Comparison of ENCODE assay signal across 1 fruit fly cellular context in genomic region chr3L:10525641-10526382, dm6.
TF ChIP-seq lines count a peak whose summit lies in the region.

No protein-coding gene starts in this region.

TF ChIP-seq in whole organism, embryonic, 481 proteins besides CTCF, POLR2A, EP300 and RAD21 (continued from another document and continues in another):
- TF ChIP-seq HmgD (GFP tag; optimal IDR thresholded peaks at IDR 0.05; lab: Kevin White, UChicago) = no peak
- peak; percentile 41 for TF ChIP-seq grau (tag; optimal IDR thresholded peaks at IDR 0.05; lab: Kevin White, UChicago)
- TF ChIP-seq Rx (GFP tag; IDR thresholded peaks at IDR 0.05; lab: Robert Waterston, UW) = no peak
- no peak for TF ChIP-seq yki (optimal IDR thresholded peaks at IDR 0.05; lab: Kevin White, UChicago)
- TF ChIP-seq CG8478 (optimal IDR thresholded peaks at IDR 0.05; lab: Kevin White, UChicago) = no peak
- no peak for TF ChIP-seq CG18619 (GFP tag; optimal IDR thresholded peaks at IDR 0.05; lab: Kevin White, UChicago)
- TF ChIP-seq HLHmδ (GFP tag; optimal IDR thresholded peaks at IDR 0.05; lab: Kevin White, UChicago) = no peak
- TF ChIP-seq CG32767 (GFP tag; IDR thresholded peaks at IDR 0.05; lab: Robert Waterston, UW) = no peak
- TF ChIP-seq CG12744 (GFP tag; optimal IDR thresholded peaks at IDR 0.05; lab: Kevin White, UChicago) = no peak
- TF ChIP-seq Mrtf (GFP tag; IDR thresholded peaks at IDR 0.05; lab: Robert Waterston, UW) = no peak
- no peak for TF ChIP-seq Meics (GFP tag; optimal IDR thresholded peaks at IDR 0.05; lab: Kevin White, UChicago)
- TF ChIP-seq CrebB (tag; optimal IDR thresholded peaks at IDR 0.05; lab: Kevin White, UChicago) = no peak
- TF ChIP-seq sima (GFP tag; optimal IDR thresholded peaks at IDR 0.05; lab: Kevin White, UChicago) = no peak
- TF ChIP-seq tio (GFP tag; optimal IDR thresholded peaks at IDR 0.05; lab: Kevin White, UChicago) = no peak
- TF ChIP-seq GATAe (GFP tag; conservative IDR thresholded peaks at IDR 0.05; lab: Robert Waterston, UW) = no peak
- no peak for TF ChIP-seq slp2 (GFP tag; optimal IDR thresholded peaks at IDR 0.05; lab: Kevin White, UChicago)
- TF ChIP-seq hb (GFP tag; IDR thresholded peaks at IDR 0.05; lab: Robert Waterston, UW; ENCODE audit: partially characterized antibody) = no peak
- no peak for TF ChIP-seq Chrac-16 (GFP tag; optimal IDR thresholded peaks at IDR 0.05; lab: Kevin White, UChicago)
- TF ChIP-seq lab (GFP tag; optimal IDR thresholded peaks at IDR 0.05; lab: Kevin White, UChicago) = no peak
- TF ChIP-seq phol (tag; optimal IDR thresholded peaks at IDR 0.05; lab: Kevin White, UChicago) = peak; percentile 40
- TF ChIP-seq insv (GFP tag; optimal IDR thresholded peaks at IDR 0.05; lab: Kevin White, UChicago) = no peak
- TF ChIP-seq Hr51 (GFP tag; optimal IDR thresholded peaks at IDR 0.05; lab: Kevin White, UChicago) = peak in 1 of 2 experiments; percentile 33
- no peak for TF ChIP-seq ken (GFP tag; IDR thresholded peaks at IDR 0.05; lab: Robert Waterston, UW)
- TF ChIP-seq eyg (GFP tag; optimal IDR thresholded peaks at IDR 0.05; lab: Kevin White, UChicago) = no peak
- TF ChIP-seq BEAF-32 (GFP tag; optimal IDR thresholded peaks at IDR 0.05; lab: Kevin White, UChicago) = no peak
- TF ChIP-seq HHEX (GFP tag; optimal IDR thresholded peaks at IDR 0.05; lab: Kevin White, UChicago) = no peak
- no peak for TF ChIP-seq rib (GFP tag; IDR thresholded peaks at IDR 0.05; lab: Robert Waterston, UW)
- TF ChIP-seq MESR4 (GFP tag; optimal IDR thresholded peaks at IDR 0.05; lab: Kevin White, UChicago) = no peak
- TF ChIP-seq fd3F (GFP tag; optimal IDR thresholded peaks at IDR 0.05; lab: Kevin White, UChicago) = no peak
- no peak for TF ChIP-seq gce (GFP tag; IDR thresholded peaks at IDR 0.05; lab: Robert Waterston, UW)
- TF ChIP-seq BtbVII (GFP tag; optimal IDR thresholded peaks at IDR 0.05; lab: Kevin White, UChicago) = no peak
- no peak for TF ChIP-seq lov (optimal IDR thresholded peaks at IDR 0.05; lab: Kevin White, UChicago)
- no peak for TF ChIP-seq lov (GFP tag; IDR thresholded peaks at IDR 0.05; lab: Robert Waterston, UW)
- peak; percentile 99 for TF ChIP-seq CG2199 (GFP tag; IDR thresholded peaks at IDR 0.05; lab: Robert Waterston, UW)
- no peak for TF ChIP-seq Lhr (GFP tag; optimal IDR thresholded peaks at IDR 0.05; lab: Kevin White, UChicago)
- TF ChIP-seq NFAT (GFP tag; IDR thresholded peaks at IDR 0.05; lab: Robert Waterston, UW) = no peak
- TF ChIP-seq gfzf (GFP tag; optimal IDR thresholded peaks at IDR 0.05; lab: Kevin White, UChicago) = no peak
- TF ChIP-seq CG18476 (GFP tag; optimal IDR thresholded peaks at IDR 0.05; lab: Kevin White, UChicago) = no peak
- no peak for TF ChIP-seq jigr1 (GFP tag; IDR thresholded peaks at IDR 0.05; lab: Robert Waterston, UW)
- peak; percentile 31 for TF ChIP-seq D19A (tag; optimal IDR thresholded peaks at IDR 0.05; lab: Kevin White, UChicago)
- TF ChIP-seq CHES-1-like (GFP tag; optimal IDR thresholded peaks at IDR 0.05; lab: Kevin White, UChicago) = no peak
- TF ChIP-seq CG1024 (GFP tag; IDR thresholded peaks at IDR 0.05; lab: Robert Waterston, UW) = no peak
- no peak for TF ChIP-seq chif (GFP tag; optimal IDR thresholded peaks at IDR 0.05; lab: Kevin White, UChicago)
- TF ChIP-seq CG16779 (GFP tag; IDR thresholded peaks at IDR 0.05; lab: Robert Waterston, UW) = no peak
- TF ChIP-seq jing (GFP tag; optimal IDR thresholded peaks at IDR 0.05; lab: Kevin White, UChicago) = no peak
- no peak for TF ChIP-seq vnd (GFP tag; IDR thresholded peaks at IDR 0.05; lab: Robert Waterston, UW; ENCODE audit: partially characterized antibody)
- TF ChIP-seq Scr (GFP tag; IDR thresholded peaks at IDR 0.05; lab: Robert Waterston, UW; ENCODE audit: partially characterized antibody) = no peak
- no peak for TF ChIP-seq vfl (GFP tag; optimal IDR thresholded peaks at IDR 0.05; lab: Kevin White, UChicago)
- no peak for TF ChIP-seq CG6689 (GFP tag; IDR thresholded peaks at IDR 0.05; lab: Robert Waterston, UW)
- peak; percentile 6 for TF ChIP-seq CG9727 (GFP tag; optimal IDR thresholded peaks at IDR 0.05; lab: Kevin White, UChicago)
- TF ChIP-seq CG1647 (GFP tag; optimal IDR thresholded peaks at IDR 0.05; lab: Kevin White, UChicago) = no peak
- TF ChIP-seq CG12769 (tag; optimal IDR thresholded peaks at IDR 0.05; lab: Kevin White, UChicago) = no peak
- TF ChIP-seq Drgx (GFP tag; IDR thresholded peaks at IDR 0.05; lab: Robert Waterston, UW) = no peak
- no peak for TF ChIP-seq CG6254 (GFP tag; optimal IDR thresholded peaks at IDR 0.05; lab: Kevin White, UChicago)
- TF ChIP-seq Oli (tag; optimal IDR thresholded peaks at IDR 0.05; lab: Kevin White, UChicago) = peak; percentile 8
- no peak for TF ChIP-seq dimm (GFP tag; IDR thresholded peaks at IDR 0.05; lab: Robert Waterston, UW)
- TF ChIP-seq sna (GFP tag; IDR thresholded peaks at IDR 0.05; lab: Robert Waterston, UW; ENCODE audit: partially characterized antibody) = no peak
- TF ChIP-seq CG31224 (GFP tag; IDR thresholded peaks at IDR 0.05; lab: Robert Waterston, UW) = no peak
- TF ChIP-seq CG3407 (GFP tag; optimal IDR thresholded peaks at IDR 0.05; lab: Kevin White, UChicago) = peak; percentile 95
- peak; percentile 39; the same call in 1 of the 2 replicates for TF ChIP-seq vvl (GFP tag; IDR thresholded peaks at IDR 0.05; lab: Robert Waterston, UW)
- peak; percentile 64 for TF ChIP-seq CG18262 (tag; optimal IDR thresholded peaks at IDR 0.05; lab: Kevin White, UChicago)
- no peak for TF ChIP-seq CG42726 (GFP tag; IDR thresholded peaks at IDR 0.05; lab: Robert Waterston, UW; ENCODE audit: partially characterized antibody)
- TF ChIP-seq Ets65A (GFP tag; lab: Kevin White, UChicago) = no peak
- no peak for TF ChIP-seq CG1233 (GFP tag; optimal IDR thresholded peaks at IDR 0.05; lab: Kevin White, UChicago)
- TF ChIP-seq Rfx (GFP tag; IDR thresholded peaks at IDR 0.05; lab: Robert Waterston, UW) = no peak
- TF ChIP-seq crol (GFP tag; IDR thresholded peaks at IDR 0.05; lab: Robert Waterston, UW) = 0 out of 2 replicates have a peak, but pooled peaks have one; percentile 7
- no peak for TF ChIP-seq CG31388 (GFP tag; optimal IDR thresholded peaks at IDR 0.05; lab: Kevin White, UChicago)
- TF ChIP-seq Sox102F (GFP tag; optimal IDR thresholded peaks at IDR 0.05; lab: Kevin White, UChicago) = peak; percentile 51
- TF ChIP-seq CG9797 (GFP tag; optimal IDR thresholded peaks at IDR 0.05; lab: Kevin White, UChicago) = no peak
- no peak for TF ChIP-seq abd-A (tag; optimal IDR thresholded peaks at IDR 0.05; lab: Kevin White, UChicago)
- no peak for TF ChIP-seq wor (GFP tag; IDR thresholded peaks at IDR 0.05; lab: Robert Waterston, UW)
- no peak for TF ChIP-seq gcm2 (GFP tag; optimal IDR thresholded peaks at IDR 0.05; lab: Kevin White, UChicago)
- no peak for TF ChIP-seq CG17568 (GFP tag; optimal IDR thresholded peaks at IDR 0.05; lab: Kevin White, UChicago)
- no peak for TF ChIP-seq CG12659 (GFP tag; optimal IDR thresholded peaks at IDR 0.05; lab: Kevin White, UChicago)
- TF ChIP-seq run (tag; optimal IDR thresholded peaks at IDR 0.05; lab: Kevin White, UChicago) = no peak
- TF ChIP-seq mld (GFP tag; IDR thresholded peaks at IDR 0.05; lab: Robert Waterston, UW; ENCODE audit: partially characterized antibody) = no peak
- no peak for TF ChIP-seq Dip2 (GFP tag; IDR thresholded peaks at IDR 0.05; lab: Robert Waterston, UW)
- no peak for TF ChIP-seq toy (GFP tag; IDR thresholded peaks at IDR 0.05; lab: Robert Waterston, UW)
- TF ChIP-seq en (GFP tag; optimal IDR thresholded peaks at IDR 0.05; lab: Kevin White, UChicago) = no peak
- TF ChIP-seq CG11247 (GFP tag; IDR thresholded peaks at IDR 0.05; lab: Robert Waterston, UW) = no peak
- no peak for TF ChIP-seq dan (GFP tag; IDR thresholded peaks at IDR 0.05; lab: Robert Waterston, UW)
- TF ChIP-seq Myb (GFP tag; optimal IDR thresholded peaks at IDR 0.05; lab: Kevin White, UChicago) = no peak
- no peak for TF ChIP-seq Jarid2 (GFP tag; optimal IDR thresholded peaks at IDR 0.05; lab: Kevin White, UChicago)
- TF ChIP-seq trh (GFP tag; optimal IDR thresholded peaks at IDR 0.05; lab: Kevin White, UChicago) = no peak
- TF ChIP-seq CG11723 (GFP tag; optimal IDR thresholded peaks at IDR 0.05; lab: Kevin White, UChicago) = no peak
- TF ChIP-seq pho (GFP tag; optimal IDR thresholded peaks at IDR 0.05; lab: Kevin White, UChicago) = no peak
- no peak for TF ChIP-seq CG6272 (GFP tag; IDR thresholded peaks at IDR 0.05; lab: Robert Waterston, UW)
- no peak for TF ChIP-seq CG10431 (GFP tag; optimal IDR thresholded peaks at IDR 0.05; lab: Kevin White, UChicago)
- TF ChIP-seq Nf-YC (tag; optimal IDR thresholded peaks at IDR 0.05; lab: Kevin White, UChicago) = no peak
- no peak for TF ChIP-seq CG4820 (GFP tag; optimal IDR thresholded peaks at IDR 0.05; lab: Kevin White, UChicago)
- no peak for TF ChIP-seq CG11560 (tag; IDR thresholded peaks at IDR 0.05; lab: Robert Waterston, UW)
- no peak for TF ChIP-seq ssp (GFP tag; IDR thresholded peaks at IDR 0.05; lab: Robert Waterston, UW)
- no peak for TF ChIP-seq ab (GFP tag; optimal IDR thresholded peaks at IDR 0.05; lab: Kevin White, UChicago)
- TF ChIP-seq h (optimal IDR thresholded peaks at IDR 0.05; lab: Kevin White, UChicago) = no peak
- TF ChIP-seq CG12942 (GFP tag; optimal IDR thresholded peaks at IDR 0.05; lab: Kevin White, UChicago) = no peak
- TF ChIP-seq ham (GFP tag; IDR thresholded peaks at IDR 0.05; lab: Robert Waterston, UW) = no peak
- TF ChIP-seq Doc3 (GFP tag; IDR thresholded peaks at IDR 0.05; lab: Robert Waterston, UW; ENCODE audit: partially characterized antibody) = no peak
- TF ChIP-seq zfh1 (GFP tag; IDR thresholded peaks at IDR 0.05; lab: Robert Waterston, UW) = no peak
- no peak for TF ChIP-seq Ets97D (GFP tag; optimal IDR thresholded peaks at IDR 0.05; lab: Kevin White, UChicago)
- no peak for TF ChIP-seq MBD-R2 (GFP tag; IDR thresholded peaks at IDR 0.05; lab: Robert Waterston, UW)
- TF ChIP-seq ase (GFP tag; IDR thresholded peaks at IDR 0.05; lab: Robert Waterston, UW) = 0 out of 3 replicates have a peak, but pooled peaks have one; percentile 20
- no peak for TF ChIP-seq CG10654 (GFP tag; optimal IDR thresholded peaks at IDR 0.05; lab: Kevin White, UChicago)
- no peak for TF ChIP-seq Hsf (GFP tag; optimal IDR thresholded peaks at IDR 0.05; lab: Kevin White, UChicago)
- TF ChIP-seq sr (GFP tag; IDR thresholded peaks at IDR 0.05; lab: Robert Waterston, UW) = no peak
- no peak for TF ChIP-seq HLH4C (GFP tag; IDR thresholded peaks at IDR 0.05; lab: Robert Waterston, UW; ENCODE audit: partially characterized antibody)
- TF ChIP-seq exex (tag; optimal IDR thresholded peaks at IDR 0.05; lab: Kevin White, UChicago) = no peak
- TF ChIP-seq CG15696 (tag; optimal IDR thresholded peaks at IDR 0.05; lab: Kevin White, UChicago) = no peak
- TF ChIP-seq CG34422 (GFP tag; IDR thresholded peaks at IDR 0.05; lab: Robert Waterston, UW) = no peak
- TF ChIP-seq odd (GFP tag; optimal IDR thresholded peaks at IDR 0.05; lab: Kevin White, UChicago) = no peak
- no peak for TF ChIP-seq grn (GFP tag; optimal IDR thresholded peaks at IDR 0.05; lab: Kevin White, UChicago)
- TF ChIP-seq CG11085 (GFP tag; IDR thresholded peaks at IDR 0.05; lab: Robert Waterston, UW) = no peak
- TF ChIP-seq CG15011 (GFP tag; optimal IDR thresholded peaks at IDR 0.05; lab: Kevin White, UChicago) = no peak
- no peak for TF ChIP-seq Camta (GFP tag; optimal IDR thresholded peaks at IDR 0.05; lab: Kevin White, UChicago)
- TF ChIP-seq CG17186 (GFP tag; optimal IDR thresholded peaks at IDR 0.05; lab: Kevin White, UChicago) = no peak
- TF ChIP-seq wdn (GFP tag; IDR thresholded peaks at IDR 0.05; lab: Robert Waterston, UW) = no peak
- TF ChIP-seq Atf6 (GFP tag; IDR thresholded peaks at IDR 0.05; lab: Robert Waterston, UW) = no peak
- TF ChIP-seq ato (GFP tag; IDR thresholded peaks at IDR 0.05; lab: Robert Waterston, UW; ENCODE audit: partially characterized antibody) = no peak
- TF ChIP-seq CG9817 (tag; optimal IDR thresholded peaks at IDR 0.05; lab: Kevin White, UChicago) = no peak
- TF ChIP-seq CG3726 (GFP tag; IDR thresholded peaks at IDR 0.05; lab: Robert Waterston, UW) = no peak
- peak; percentile 50; the same call in 1 of the 2 replicates for TF ChIP-seq CG31441 (GFP tag; IDR thresholded peaks at IDR 0.05; lab: Robert Waterston, UW)
- TF ChIP-seq nom (GFP tag; optimal IDR thresholded peaks at IDR 0.05; lab: Kevin White, UChicago) = no peak
- peak; percentile 36 for TF ChIP-seq CG13424 (tag; optimal IDR thresholded peaks at IDR 0.05; lab: Kevin White, UChicago)
- TF ChIP-seq CG14667 (GFP tag; IDR thresholded peaks at IDR 0.05; lab: Robert Waterston, UW) = no peak
- no peak for TF ChIP-seq Pdp1 (GFP tag; optimal IDR thresholded peaks at IDR 0.05; lab: Kevin White, UChicago)
- TF ChIP-seq CG3838 (GFP tag; optimal IDR thresholded peaks at IDR 0.05; lab: Kevin White, UChicago) = no peak
- TF ChIP-seq CG9437 (GFP tag; optimal IDR thresholded peaks at IDR 0.05; lab: Kevin White, UChicago) = no peak
- no peak for TF ChIP-seq klu (GFP tag; IDR thresholded peaks at IDR 0.05; lab: Robert Waterston, UW)
- TF ChIP-seq tap (tag; optimal IDR thresholded peaks at IDR 0.05; lab: Kevin White, UChicago) = peak; percentile 5
- no peak for TF ChIP-seq Bgb (GFP tag; IDR thresholded peaks at IDR 0.05; lab: Robert Waterston, UW; ENCODE audit: partially characterized antibody)
- TF ChIP-seq CG7987 (GFP tag; optimal IDR thresholded peaks at IDR 0.05; lab: Kevin White, UChicago) = no peak
- no peak for TF ChIP-seq tx (GFP tag; optimal IDR thresholded peaks at IDR 0.05; lab: Kevin White, UChicago)
- TF ChIP-seq bowl (GFP tag; IDR thresholded peaks at IDR 0.05; lab: Robert Waterston, UW) = no peak
- TF ChIP-seq tin (GFP tag; optimal IDR thresholded peaks at IDR 0.05; lab: Kevin White, UChicago) = no peak
- TF ChIP-seq Poxn (GFP tag; IDR thresholded peaks at IDR 0.05; lab: Robert Waterston, UW) = no peak
- no peak for TF ChIP-seq CG32772 (GFP tag; IDR thresholded peaks at IDR 0.05; lab: Robert Waterston, UW)
- no peak for TF ChIP-seq CG10321 (GFP tag; IDR thresholded peaks at IDR 0.05; lab: Robert Waterston, UW)
- peak; percentile 36 for TF ChIP-seq zen (tag; optimal IDR thresholded peaks at IDR 0.05; lab: Kevin White, UChicago)
- no peak for TF ChIP-seq mirr (GFP tag; optimal IDR thresholded peaks at IDR 0.05; lab: Kevin White, UChicago)
- TF ChIP-seq CG3995 (GFP tag; optimal IDR thresholded peaks at IDR 0.05; lab: Kevin White, UChicago) = no peak
- no peak for TF ChIP-seq slou (GFP tag; optimal IDR thresholded peaks at IDR 0.05; lab: Kevin White, UChicago)
- TF ChIP-seq Doc2 (GFP tag; IDR thresholded peaks at IDR 0.05; lab: Robert Waterston, UW) = no peak
